Fruit fly (Drosophila melanogaster) whole organism, adult: ENCODE measurements around the gene CG4872.

Experiments
- CG1620 ChIP-seq: fragments of 200-800 bp; sonication (Bioruptor generic); optimal IDR thresholded peaks from 2 replicates; lab custom pipeline; 2016; ENCODE audit warnings: missing biosample characterization, missing genetic modification characterization
- CG5204 ChIP-seq: fragments of 200-800 bp; sonication (Bioruptor generic); optimal IDR thresholded peaks from 2 replicates; lab custom pipeline; 2016; ENCODE audit warnings: missing biosample characterization, missing genetic modification characterization
- CG7045 ChIP-seq: fragments of 200-800 bp; sonication (Bioruptor generic); optimal IDR thresholded peaks from 2 replicates; lab custom pipeline; 2017; ENCODE audit warnings: missing biosample characterization, mild to moderate bottlenecking, missing genetic modification characterization
- Clk ChIP-seq: fragments of 200-800 bp; sonication (Bioruptor generic); optimal IDR thresholded peaks from 2 replicates; lab custom pipeline; 2017; ENCODE audit warnings: missing biosample characterization, missing genetic modification characterization
- Hr96 ChIP-seq: fragments of 200-800 bp; sonication (Bioruptor generic); optimal IDR thresholded peaks from 2 replicates; lab custom pipeline; 2016; ENCODE audit warnings: missing biosample characterization, missing genetic modification characterization
- Mnt ChIP-seq: fragments of 200-800 bp; sonication (Bioruptor generic); optimal IDR thresholded peaks from 2 replicates; lab custom pipeline; 2016; ENCODE audit warnings: missing biosample characterization, mild to moderate bottlenecking, missing genetic modification characterization
- bab1 ChIP-seq: fragments of 200-800 bp; sonication (Bioruptor generic); optimal IDR thresholded peaks from 3 replicates; lab custom pipeline; 2019; ENCODE audit warnings: missing biosample characterization, mild to moderate bottlenecking, missing genetic modification characterization, moderate library complexity
- cic ChIP-seq: fragments of 200-800 bp; sonication (Bioruptor generic); optimal IDR thresholded peaks from 2 replicates; lab custom pipeline; 2017; ENCODE audit warnings: missing biosample characterization, mild to moderate bottlenecking, missing genetic modification characterization, moderate library complexity
- kay ChIP-seq: fragments of 200-800 bp; sonication (Bioruptor generic); peaks from one replicate; lab custom pipeline; 2016; ENCODE audit warnings: missing biosample characterization, missing genetic modification characterization, borderline replicate concordance
- ovo ChIP-seq: fragments of 200-800 bp; sonication (Bioruptor generic); optimal IDR thresholded peaks from 2 replicates; lab custom pipeline; 2016; ENCODE audit warnings: missing biosample characterization, missing genetic modification characterization
- tj ChIP-seq: fragments of 200-800 bp; sonication (Bioruptor generic); optimal IDR thresholded peaks from 3 replicates; lab custom pipeline; 2017; ENCODE audit warnings: missing biosample characterization, mild to moderate bottlenecking, missing genetic modification characterization, moderate library complexity

dm6 chrX:16902435-16902834, 21.3 kb downstream of the CG4872 start:
- TF ChIP-seq tj (GFP tag; lab: Kevin White, UChicago) = no peak
- TF ChIP-seq Clk (GFP tag; lab: Kevin White, UChicago) = no peak
- no peak for TF ChIP-seq kay (GFP tag; lab: Kevin White, UChicago)
- TF ChIP-seq CG7045 = no peak
- no peak for TF ChIP-seq Hr96 (GFP tag; lab: Kevin White, UChicago)
- no peak for TF ChIP-seq cic (GFP tag; lab: Kevin White, UChicago)
- no peak for TF ChIP-seq ovo (GFP tag; lab: Kevin White, UChicago)
- TF ChIP-seq bab1 (GFP tag; lab: Kevin White, UChicago) = no peak
- no peak for TF ChIP-seq Mnt (GFP tag; lab: Kevin White, UChicago)
- no peak for TF ChIP-seq CG1620 (GFP tag; lab: Kevin White, UChicago)
- no peak for TF ChIP-seq CG5204 (GFP tag; lab: Kevin White, UChicago)
